Worm (Caenorhabditis elegans) whole organism, L3 larva: ENCODE results near the gene gnrr-5.

ENCODE experiments used
- R02D3.7 ChIP-seq: fragments of 150-350 bp; optimal IDR thresholded peaks from 2 replicates; lab custom pipeline; 2014; ENCODE audit warnings: missing biosample characterization, missing genetic modification characterization
- aly-2 ChIP-seq: fragments of 150-350 bp; optimal IDR thresholded peaks from 2 replicates; lab custom pipeline; 2014; ENCODE audit warnings: missing biosample characterization, missing genetic modification characterization
- ceh-28 ChIP-seq: fragments of 150-350 bp; optimal IDR thresholded peaks from 2 replicates; lab custom pipeline; 2014; ENCODE audit warnings: missing biosample characterization, missing genetic modification reagents, missing genetic modification characterization
- ceh-9 ChIP-seq: sonication (generic microtip); optimal IDR thresholded peaks from 2 replicates; lab custom pipeline; 2018; ENCODE audit warnings: missing biosample characterization, missing genetic modification characterization
- egl-5 ChIP-seq: fragments of 150-350 bp; optimal IDR thresholded peaks from 2 replicates; lab custom pipeline; 2017; ENCODE audit warnings: missing biosample characterization, missing genetic modification reagents, missing genetic modification characterization, inconsistent platforms
- elt-1 ChIP-seq: fragments of 150-350 bp; optimal IDR thresholded peaks from 2 replicates; lab custom pipeline; 2014; ENCODE audit warnings: missing biosample characterization, missing genetic modification characterization
- elt-2 ChIP-seq: sonication (generic microtip); optimal IDR thresholded peaks from 2 replicates; lab custom pipeline; 2016; ENCODE audit warnings: missing genetic modification reagents, mild to moderate bottlenecking, missing genetic modification characterization, missing compliant biosample characterization
- eor-1 ChIP-seq, 2 experiments: fragments of 150-350 bp; optimal IDR thresholded peaks; 2 replicates each; lab custom pipeline; 2014 to 2018; ENCODE audit warnings: missing biosample characterization in 2 of 2, missing genetic modification characterization in 2 of 2
- fkh-10 ChIP-seq: sonication (generic microtip); optimal IDR thresholded peaks from 2 replicates; lab custom pipeline; 2017; ENCODE audit warnings: missing biosample characterization, missing genetic modification reagents, missing genetic modification characterization
- fos-1 ChIP-seq: fragments of 150-350 bp; optimal IDR thresholded peaks from 2 replicates; lab custom pipeline; 2014; ENCODE audit warnings: missing biosample characterization, missing genetic modification characterization
- hmg-11 ChIP-seq: sonication (generic microtip); optimal IDR thresholded peaks from 2 replicates; lab custom pipeline; 2016; ENCODE audit warnings: missing genetic modification characterization, missing compliant biosample characterization
- jun-1 ChIP-seq: fragments of 150-350 bp; optimal IDR thresholded peaks from 2 replicates; lab custom pipeline; 2014; ENCODE audit warnings: missing biosample characterization, missing genetic modification reagents, missing genetic modification characterization
- lin-15B ChIP-seq: fragments of 150-350 bp; optimal IDR thresholded peaks from 2 replicates; lab custom pipeline; 2014; ENCODE audit warnings: missing biosample characterization, missing genetic modification characterization
- lin-39 ChIP-seq: fragments of 150-350 bp; optimal IDR thresholded peaks from 2 replicates; lab custom pipeline; 2018; ENCODE audit warnings: missing biosample characterization, missing genetic modification reagents, missing genetic modification characterization
- mdl-1 ChIP-seq: fragments of 150-350 bp; optimal IDR thresholded peaks from 2 replicates; lab custom pipeline; 2014; ENCODE audit warnings: missing biosample characterization, missing genetic modification characterization
- nfya-1 ChIP-seq: sonication (generic microtip); optimal IDR thresholded peaks from 2 replicates; lab custom pipeline; 2017; ENCODE audit warnings: missing genetic modification characterization, mild to moderate bottlenecking, missing compliant biosample characterization, antibody characterized with exemption, moderate library complexity; ENCODE audit not compliant: insufficient read depth
- nhr-11 ChIP-seq: fragments of 150-350 bp; optimal IDR thresholded peaks from 2 replicates; lab custom pipeline; 2014; ENCODE audit warnings: missing biosample characterization, missing genetic modification characterization
- nhr-67 ChIP-seq: fragments of 150-350 bp; optimal IDR thresholded peaks from 2 replicates; lab custom pipeline; 2014; ENCODE audit warnings: missing biosample characterization, missing genetic modification characterization
- nhr-76 ChIP-seq: fragments of 150-350 bp; sonication (generic microtip); optimal IDR thresholded peaks from 5 replicates; lab custom pipeline; 2014; ENCODE audit warnings: missing biosample characterization, missing genetic modification characterization
- pha-4 ChIP-seq: fragments of 150-350 bp; optimal IDR thresholded peaks from 2 replicates; lab custom pipeline; 2014; ENCODE audit warnings: missing biosample characterization, missing genetic modification reagents, missing genetic modification characterization
- pqm-1 ChIP-seq: fragments of 150-350 bp; optimal IDR thresholded peaks from 2 replicates; lab custom pipeline; 2017; ENCODE audit warnings: missing biosample characterization, missing genetic modification characterization, inconsistent platforms
- snpc-4 ChIP-seq: fragments of 150-350 bp; optimal IDR thresholded peaks from 2 replicates; lab custom pipeline; 2014; ENCODE audit warnings: missing biosample characterization, missing genetic modification characterization
- tbx-2 ChIP-seq: sonication (generic microtip); optimal IDR thresholded peaks from 2 replicates; lab custom pipeline; 2016; ENCODE audit warnings: mild to moderate bottlenecking, missing genetic modification characterization, missing compliant biosample characterization
- unc-62 ChIP-seq: fragments of 150-350 bp; sonication (generic microtip); optimal IDR thresholded peaks from 4 replicates; lab custom pipeline; 2014; ENCODE audit warnings: missing biosample characterization, missing genetic modification reagents, missing genetic modification characterization
- zag-1 ChIP-seq: fragments of 150-350 bp; optimal IDR thresholded peaks from 2 replicates; lab custom pipeline; 2014; ENCODE audit warnings: missing biosample characterization, missing genetic modification characterization
- ztf-11 ChIP-seq: fragments of 150-350 bp; optimal IDR thresholded peaks from 2 replicates; lab custom pipeline; 2014; ENCODE audit warnings: missing biosample characterization, missing genetic modification characterization
- ztf-4 ChIP-seq: fragments of 150-350 bp; optimal IDR thresholded peaks from 2 replicates; lab custom pipeline; 2014; ENCODE audit warnings: missing biosample characterization, missing genetic modification characterization

The gnrr-5 gene

ce11 chrV:4454634-4455033, at the start of gene gnrr-5:
Gene gnrr-5 (minus strand): TSS chrV:4454734.
- no peak for TF ChIP-seq ceh-28
- peak; percentile 10 for TF ChIP-seq fkh-10 (GFP tag; lab: Kevin White, UChicago)
- no peak for TF ChIP-seq egl-5 (tag; lab: Kevin White, UChicago)
- no peak for TF ChIP-seq tbx-2
- TF ChIP-seq, all 47 proteins: peak for 1

- TF ChIP-seq nhr-67 (tag; lab: Kevin White, UChicago), result no peak
- TF ChIP-seq nfya-1 (tag; lab: Kevin White, UChicago), result no peak
Measured at ce11 chrV:4503868-4504365, 49.4 kb upstream of the gnrr-5 start.

- no peak for TF ChIP-seq ceh-9 (tag; lab: Kevin White, UChicago)
- TF ChIP-seq eor-1 (tag; optimal IDR thresholded peaks at IDR 0.05; lab: Kevin White, UChicago), result no peak
- TF ChIP-seq hmg-11 (tag; lab: Kevin White, UChicago), result no peak
- no peak for TF ChIP-seq pqm-1 (tag; lab: Kevin White, UChicago)
- TF ChIP-seq jun-1 (tag; lab: Kevin White, UChicago), result no peak
- no peak for TF ChIP-seq R02D3.7
Measured at ce11 chrV:4502624-4503023, 48.1 kb upstream of the gnrr-5 start.

- TF ChIP-seq pqm-1 (tag; lab: Kevin White, UChicago) (peak; percentile 51), aly-2 (no peak), elt-2 (peak; percentile 75), nhr-76 (tag; lab: Kevin White, UChicago) (no peak), ceh-9 (tag; lab: Kevin White, UChicago) (no peak), R02D3.7 (no peak), zag-1 (tag; lab: Kevin White, UChicago) (no peak)
Measured at ce11 chrV:4501974-4502373, 47.4 kb upstream of the gnrr-5 start.

- TF ChIP-seq unc-62 (peak; percentile 62), aly-2 (no peak), pha-4 (tag; lab: Kevin White, UChicago) (no peak)
Measured at ce11 chrV:4500709-4501108, 46.2 kb upstream of the gnrr-5 start.

ce11 chrV:4499156-4499808, 44.7 kb upstream of the gnrr-5 start:
- TF ChIP-seq mdl-1 (no peak), lin-15B (tag; lab: Kevin White, UChicago) (no peak), lin-39 (tag; lab: Kevin White, UChicago) (peak; percentile 89), elt-1 (tag; lab: Kevin White, UChicago) (peak; percentile 12), hmg-11 (tag; lab: Kevin White, UChicago) (peak; percentile 55), ztf-11 (tag; lab: Kevin White, UChicago) (no peak), nfya-1 (tag; lab: Kevin White, UChicago) (peak; percentile 100), ztf-4 (tag; lab: Kevin White, UChicago) (no peak), zag-1 (tag; lab: Kevin White, UChicago) (no peak), pqm-1 (tag; lab: Kevin White, UChicago) (no peak), pha-4 (tag; lab: Kevin White, UChicago) (no peak), unc-62 (peak; percentile 99), nhr-11 (tag; lab: Kevin White, UChicago) (no peak)
- TF ChIP-seq, all 47 proteins: peak for 5

ce11 chrV:4497161-4497560, 42.6 kb upstream of the gnrr-5 start, which contains the start of gene unc-62:
Gene unc-62 (plus strand): TSS chrV:4497461.
- TF ChIP-seq lin-39 (tag; lab: Kevin White, UChicago) (peak; percentile 57), nhr-67 (tag; lab: Kevin White, UChicago) (no peak)
- TF ChIP-seq, all 47 proteins: peak for 1

- no peak for TF ChIP-seq fos-1 (tag; lab: Kevin White, UChicago)
- TF ChIP-seq elt-1 (tag; lab: Kevin White, UChicago), result no peak
- peak; percentile 41 for TF ChIP-seq elt-2
- TF ChIP-seq snpc-4 (tag; lab: Kevin White, UChicago), result no peak
- no peak for TF ChIP-seq egl-5 (tag; lab: Kevin White, UChicago)
Measured at ce11 chrV:4496104-4496586, 41.6 kb upstream of the gnrr-5 start.
